Worm (Caenorhabditis elegans) whole organism, L4 larva: ENCODE data around the gene Y69H2.9.

Experiments
- T20F7.1 ChIP-seq: fragments of 200-800 bp; sonication (Bioruptor generic); optimal IDR thresholded peaks from 2 replicates; lab custom pipeline; 2018; ENCODE audit warnings: mild to moderate bottlenecking, missing genetic modification characterization, missing compliant biosample characterization
- Y48G9A.11 ChIP-seq: fragments of 200-800 bp; sonication (Bioruptor generic); IDR thresholded peaks from 2 replicates; pipeline ENCODE4 v1.3.6; 2022; ENCODE audit warnings: missing genetic modification reagents, missing genetic modification characterization, missing compliant biosample characterization
- ZK337.2 ChIP-seq: fragments of 200-800 bp; sonication (Bioruptor generic); IDR thresholded peaks from 2 replicates; pipeline ENCODE4 v1.3.6; 2022; ENCODE audit warnings: missing genetic modification reagents, missing genetic modification characterization, missing compliant biosample characterization
- aha-1 ChIP-seq: fragments of 150-350 bp; peaks from one replicate; lab custom pipeline; 2014; ENCODE audit warnings: missing biosample characterization, missing genetic modification characterization
- aly-2 ChIP-seq: sonication (generic microtip); optimal IDR thresholded peaks from 2 replicates; lab custom pipeline; 2018; ENCODE audit warnings: missing biosample characterization, missing genetic modification characterization
- ceh-28 ChIP-seq: fragments of 150-350 bp; optimal IDR thresholded peaks from 2 replicates; lab custom pipeline; 2014; ENCODE audit warnings: missing biosample characterization, missing genetic modification reagents, missing genetic modification characterization
- ces-1 ChIP-seq: fragments of 150-350 bp; sonication (generic microtip); optimal IDR thresholded peaks from 4 replicates; lab custom pipeline; 2014; ENCODE audit warnings: missing biosample characterization, missing genetic modification reagents, missing genetic modification characterization
- daf-16 ChIP-seq, 3 experiments: sonication (generic microtip); optimal IDR thresholded peaks; 2 replicates each; lab custom pipeline; 2016 to 2017; ENCODE audit warnings: missing genetic modification characterization in 3 of 3, missing genetic modification reagents in 3 of 3, mild to moderate bottlenecking in 2 of 3, missing compliant biosample characterization in 2 of 3, missing biosample characterization in 1 of 3, moderate library complexity in 1 of 3
- daf-8 ChIP-seq: fragments of 200-800 bp; sonication (Bioruptor generic); IDR thresholded peaks from 2 replicates; pipeline ENCODE4 v1.3.6; 2022; ENCODE audit warnings: missing genetic modification characterization, missing compliant biosample characterization
- dmd-8 ChIP-seq: fragments of 200-800 bp; sonication (Bioruptor generic); IDR thresholded peaks from 2 replicates; pipeline ENCODE4 v1.3.6; 2022; ENCODE audit warnings: missing genetic modification characterization, missing compliant biosample characterization
- dmd-9 ChIP-seq: fragments of 200-800 bp; sonication (Bioruptor generic); IDR thresholded peaks from 2 replicates; pipeline ENCODE4 v1.3.6; 2022; ENCODE audit warnings: missing genetic modification reagents, missing genetic modification characterization, missing compliant biosample characterization
- duxl-1 ChIP-seq: sonication (generic microtip); optimal IDR thresholded peaks from 2 replicates; lab custom pipeline; 2016; ENCODE audit warnings: mild to moderate bottlenecking, missing genetic modification characterization, moderate library complexity, missing compliant biosample characterization; ENCODE audit not compliant: poor library complexity
- egl-43 ChIP-seq: fragments of 200-800 bp; sonication (Bioruptor generic); IDR thresholded peaks from 2 replicates; pipeline ENCODE4 v1.3.6; 2022; ENCODE audit warnings: missing genetic modification reagents, missing genetic modification characterization, missing compliant biosample characterization
- fos-1 ChIP-seq: fragments of 150-350 bp; optimal IDR thresholded peaks from 2 replicates; lab custom pipeline; 2014; ENCODE audit warnings: missing biosample characterization, missing genetic modification characterization
- hlh-11 ChIP-seq: fragments of 200-800 bp; sonication (Bioruptor generic); optimal IDR thresholded peaks from 2 replicates; lab custom pipeline; 2018; ENCODE audit warnings: mild to moderate bottlenecking, missing genetic modification characterization, missing compliant biosample characterization
- hlh-30 ChIP-seq: sonication (generic microtip); optimal IDR thresholded peaks from 2 replicates; lab custom pipeline; 2017; ENCODE audit warnings: antibody characterized with exemption, mild to moderate bottlenecking, missing genetic modification characterization, missing compliant biosample characterization; ENCODE audit not compliant: insufficient read depth
- lim-7 ChIP-seq: fragments of 200-800 bp; sonication (Bioruptor generic); IDR thresholded peaks from 2 replicates; pipeline ENCODE4 v1.3.6; 2022; ENCODE audit warnings: missing genetic modification characterization, missing compliant biosample characterization
- lin-1 ChIP-seq: fragments of 200-800 bp; sonication (Bioruptor generic); IDR thresholded peaks from 2 replicates; pipeline ENCODE4 v1.3.6; 2022; ENCODE audit warnings: missing genetic modification reagents, missing genetic modification characterization, missing compliant biosample characterization
- mes-2 ChIP-seq: sonication (generic microtip); optimal IDR thresholded peaks from 2 replicates; lab custom pipeline; 2016; ENCODE audit warnings: missing genotype, mild to moderate bottlenecking, missing genetic modification characterization, missing compliant biosample characterization; ENCODE audit not compliant: poor library complexity, severe bottlenecking
- nhr-11 ChIP-seq: fragments of 150-350 bp; optimal IDR thresholded peaks from 2 replicates; lab custom pipeline; 2014; ENCODE audit warnings: missing biosample characterization, missing genetic modification characterization
- nhr-28 ChIP-seq: fragments of 150-350 bp; optimal IDR thresholded peaks from 2 replicates; lab custom pipeline; 2014; ENCODE audit warnings: missing biosample characterization, missing genetic modification characterization
- nhr-41 ChIP-seq: fragments of 200-800 bp; sonication (Bioruptor generic); IDR thresholded peaks from 2 replicates; pipeline ENCODE4 v1.3.6; 2022; ENCODE audit warnings: missing genetic modification reagents, missing genetic modification characterization, missing compliant biosample characterization
- nhr-42 ChIP-seq: fragments of 200-800 bp; sonication (Bioruptor generic); IDR thresholded peaks from 2 replicates; pipeline ENCODE4 v1.3.6; 2022; ENCODE audit warnings: missing genetic modification characterization, missing compliant biosample characterization
- nhr-77 ChIP-seq: fragments of 150-350 bp; optimal IDR thresholded peaks from 2 replicates; lab custom pipeline; 2014; ENCODE audit warnings: missing biosample characterization, missing genetic modification characterization
- pqm-1 ChIP-seq: sonication (generic microtip); optimal IDR thresholded peaks from 2 replicates; lab custom pipeline; 2017; ENCODE audit warnings: missing biosample characterization, missing genetic modification characterization
- set-16 ChIP-seq: fragments of 200-800 bp; sonication (Bioruptor generic); IDR thresholded peaks from 2 replicates; pipeline ENCODE4 v1.3.6; 2022; ENCODE audit warnings: missing genetic modification reagents, missing genetic modification characterization, missing compliant biosample characterization
- tag-97 ChIP-seq: fragments of 200-800 bp; sonication (Bioruptor generic); IDR thresholded peaks from 2 replicates; pipeline ENCODE4 v1.3.6; 2022; ENCODE audit warnings: missing genetic modification characterization, missing compliant biosample characterization
- tra-1 ChIP-seq: fragments of 200-800 bp; sonication (Bioruptor generic); IDR thresholded peaks from 2 replicates; pipeline ENCODE4 v1.3.6; 2022; ENCODE audit warnings: missing genetic modification reagents, missing genetic modification characterization, missing compliant biosample characterization
- unc-62 ChIP-seq, 3 experiments: fragments of 150-350 bp in 1 of 3; sonication (generic microtip); optimal IDR thresholded peaks in 2 of 3; peaks in 1 of 3; 1 replicate in 1 of 3; 2 replicates in 2 of 3; lab custom pipeline; 2014 to 2017; ENCODE audit warnings: missing biosample characterization in 3 of 3, missing genetic modification characterization in 3 of 3, missing genetic modification reagents in 3 of 3, missing genotype in 1 of 3
- zfp-2 ChIP-seq: sonication (generic microtip); optimal IDR thresholded peaks from 2 replicates; lab custom pipeline; 2016; ENCODE audit warnings: mild to moderate bottlenecking, missing genetic modification characterization, missing compliant biosample characterization
- zfp-3 ChIP-seq: fragments of 200-800 bp; sonication (Bioruptor generic); conservative IDR thresholded peaks from 2 replicates; pipeline ENCODE4 v1.3.6; 2022; ENCODE audit warnings: missing genetic modification reagents, missing genetic modification characterization, missing compliant biosample characterization
- zip-11 ChIP-seq: fragments of 200-800 bp; sonication (Bioruptor generic); IDR thresholded peaks from 2 replicates; pipeline ENCODE4 v1.3.6; 2022; ENCODE audit warnings: missing genetic modification characterization, missing compliant biosample characterization

Gene Y69H2.9

DNA sequence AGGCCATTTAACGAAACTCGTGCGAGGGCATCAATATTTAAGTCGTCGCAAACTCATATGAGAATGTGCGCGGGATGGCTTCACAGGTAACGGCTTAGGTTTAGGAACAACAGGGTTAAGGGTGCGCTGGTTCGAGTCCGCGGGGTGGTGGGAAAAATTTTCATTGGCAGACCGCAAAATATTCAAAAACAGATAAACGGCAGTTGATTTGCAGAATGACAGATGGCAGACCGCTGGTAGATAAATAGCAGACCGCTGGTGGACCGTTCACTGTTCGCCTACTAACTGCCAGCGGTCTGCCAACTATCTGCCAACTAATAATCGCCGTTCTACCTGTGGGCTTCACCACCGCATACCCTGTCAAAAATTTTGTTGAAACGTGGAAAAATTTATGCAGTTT is 10.8 kb downstream of the Y69H2.9 start (continued):
- TF ChIP-seq nhr-42 (no peak; the same call in 1 of the 2 replicates), dmd-8 (GFP tag; lab: Robert Waterston, UW) (no peak), daf-8 (GFP tag; lab: Robert Waterston, UW) (0 out of 2 replicates have a peak, but pooled peaks have one; percentile 61), T20F7.1 (GFP tag; lab: Kevin White, UChicago) (no peak), fos-1 (tag; lab: Kevin White, UChicago) (no peak), zfp-3 (GFP tag; lab: Robert Waterston, UW) (no peak), hlh-30 (tag; lab: Kevin White, UChicago) (no peak), tra-1 (GFP tag; lab: Robert Waterston, UW) (no peak), nhr-11 (tag; lab: Kevin White, UChicago) (no peak), nhr-28 (no peak), ces-1 (GFP tag; lab: Kevin White, UChicago) (no peak), zfp-2 (tag; lab: Kevin White, UChicago) (no peak)

DNA sequence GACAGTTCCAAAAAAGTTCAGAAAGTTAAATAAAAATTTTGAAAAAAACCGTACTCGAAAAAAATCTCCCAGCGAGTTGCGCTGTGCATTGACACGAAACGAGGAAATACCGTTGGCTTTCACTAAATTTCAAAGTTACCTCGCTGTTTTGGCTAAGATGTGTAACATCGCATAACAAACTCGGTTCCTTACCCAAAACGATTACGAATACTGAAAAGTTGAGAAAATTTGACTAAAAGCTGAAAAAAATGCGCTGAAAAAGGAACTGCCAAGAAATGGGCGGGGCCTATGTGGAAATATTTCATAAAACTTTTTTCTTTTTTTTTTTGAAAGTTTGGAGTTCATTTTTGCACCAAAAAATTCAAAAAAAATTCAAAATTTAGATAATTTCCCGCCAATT is 18.1 kb downstream of the Y69H2.9 start:
- TF ChIP-seq lin-1 (no peak), nhr-41 (GFP tag; lab: Robert Waterston, UW) (no peak), tag-97 (GFP tag; lab: Robert Waterston, UW) (no peak), mes-2 (tag; lab: Kevin White, UChicago) (no peak), nhr-28 (no peak), fos-1 (tag; lab: Kevin White, UChicago) (no peak), aha-1 (tag; lab: Kevin White, UChicago) (peak; percentile 48), nhr-77 (tag; lab: Kevin White, UChicago) (no peak), unc-62 (GFP tag; optimal IDR thresholded peaks at IDR 0.05 in 1 of 2; lab: Kevin White, UChicago) (peak in 1 of 2 experiments; percentile 65), unc-62 (tag; optimal IDR thresholded peaks at IDR 0.05; lab: Kevin White, UChicago) (no peak), nhr-11 (tag; lab: Kevin White, UChicago) (no peak), ceh-28 (tag; lab: Kevin White, UChicago) (no peak), hlh-11 (tag; lab: Kevin White, UChicago) (no peak)

DNA sequence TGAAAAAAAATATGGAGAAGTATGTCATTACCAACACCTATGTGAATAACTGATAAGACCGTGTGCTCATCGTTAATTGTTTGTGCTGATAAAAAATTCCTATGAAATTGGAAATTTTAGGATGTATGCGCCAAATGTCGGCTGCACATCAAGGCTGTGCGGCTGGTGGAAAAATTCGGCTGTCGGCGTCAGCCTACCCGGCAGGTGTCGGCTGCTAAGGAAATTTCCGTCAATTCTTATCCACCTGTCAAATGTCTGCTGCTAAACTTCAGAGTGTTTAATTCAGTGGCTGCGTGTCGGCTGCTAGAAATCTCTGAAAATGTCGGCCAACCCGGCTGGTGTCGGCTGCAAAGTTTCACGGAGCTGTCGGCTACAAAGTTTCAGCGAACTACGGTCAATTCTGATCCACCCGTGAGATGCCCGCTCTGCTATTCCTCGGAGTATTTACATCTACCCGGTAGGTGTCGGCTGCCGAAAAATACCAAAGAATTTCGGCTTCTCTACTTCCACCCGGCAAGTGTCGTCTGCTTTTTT is 18.7 kb downstream of the Y69H2.9 start, which contains the start of gene Y17D7C.2:
TSS of gene Y17D7C.2 (minus strand) at position 32 of the 534 bp plus-strand sequence.
- TF ChIP-seq egl-43 (GFP tag; lab: Robert Waterston, UW): no peak
- TF ChIP-seq duxl-1: peak; percentile 31
- no peak for TF ChIP-seq aly-2
- 0 out of 2 replicates have a peak, but pooled peaks have one; percentile 46 for TF ChIP-seq Y48G9A.11 (GFP tag; lab: Robert Waterston, UW)
- 0 out of 2 replicates have a peak, but pooled peaks have one; percentile 24 for TF ChIP-seq set-16
- peak; percentile 79 for TF ChIP-seq pqm-1 (tag; lab: Kevin White, UChicago)
- TF ChIP-seq daf-16 (GFP tag; optimal IDR thresholded peaks at IDR 0.05; lab: Kevin White, UChicago): no peak
- TF ChIP-seq daf-16 (tag; optimal IDR thresholded peaks at IDR 0.05; lab: Kevin White, UChicago): peak; percentile 58
- TF ChIP-seq zip-11 (GFP tag; lab: Robert Waterston, UW): no peak
- TF ChIP-seq dmd-9: peak; percentile 82
- no peak for TF ChIP-seq lim-7

- TF ChIP-seq unc-62 (GFP tag; optimal IDR thresholded peaks at IDR 0.05 in 1 of 2; lab: Kevin White, UChicago) (peak in 1 of 2 experiments; percentile 93), unc-62 (tag; optimal IDR thresholded peaks at IDR 0.05; lab: Kevin White, UChicago) (no peak), ZK337.2 (GFP tag; lab: Robert Waterston, UW) (no peak), aha-1 (tag; lab: Kevin White, UChicago) (peak; percentile 87)
Measured at ce11 chrV:18721873-18722272, 20.5 kb downstream of the Y69H2.9 start.
